Worm (Caenorhabditis elegans) whole organism, L2 larva: Measurements from ENCODE around the gene cyc-2.1.
"Not testable (repeated sequence)": the region's sequence is repeated elsewhere in the genome, so short reads cannot be mapped to it uniquely, and the experiment has no call there.

ENCODE experiments used
- fos-1 ChIP-seq: fragments of 150-350 bp; optimal IDR thresholded peaks from 2 replicates; lab custom pipeline; 2014; ENCODE audit warnings: missing biosample characterization, missing genetic modification characterization
- skn-1 ChIP-seq: sonication (generic microtip); optimal IDR thresholded peaks from 2 replicates; lab custom pipeline; 2017; ENCODE audit warnings: missing biosample characterization, missing genetic modification characterization
- snpc-4 ChIP-seq: fragments of 150-350 bp; optimal IDR thresholded peaks from 2 replicates; lab custom pipeline; 2014; ENCODE audit warnings: missing biosample characterization, missing genetic modification characterization
- zag-1 ChIP-seq: fragments of 150-350 bp; optimal IDR thresholded peaks from 2 replicates; lab custom pipeline; 2014; ENCODE audit warnings: missing biosample characterization, missing genetic modification characterization

DNA sequence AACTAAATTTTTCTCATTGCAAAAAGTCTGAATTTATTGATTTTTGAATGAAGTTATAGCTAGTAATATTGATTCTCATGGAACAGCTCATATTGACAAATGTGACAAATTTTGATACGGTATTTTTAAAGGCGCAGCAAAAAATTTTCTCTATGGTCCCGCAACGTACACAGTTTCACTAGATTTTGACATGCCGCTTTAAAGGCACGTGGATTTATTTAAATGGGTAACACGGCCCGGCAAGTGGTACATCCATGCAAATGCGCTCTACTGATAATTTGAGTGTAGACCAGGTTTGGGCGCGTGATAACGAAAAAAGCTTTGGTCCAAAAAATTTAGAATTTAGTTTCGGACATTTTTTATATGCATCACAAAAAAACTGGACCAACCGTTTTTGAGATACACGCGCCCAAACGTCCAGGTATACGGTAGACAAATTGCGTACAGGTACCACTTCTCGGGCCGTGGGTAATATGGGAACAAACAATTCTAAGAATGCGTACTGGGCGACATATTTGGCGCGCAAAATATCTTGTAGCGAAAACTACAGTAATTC is 14.3 kb upstream of the cyc-2.1 start:
- TF ChIP-seq snpc-4 (tag; lab: Kevin White, UChicago); fos-1 (tag; lab: Kevin White, UChicago); zag-1; skn-1 (tag; lab: Kevin White, UChicago): not testable (repeated sequence)
